Fruit fly (Drosophila melanogaster) whole organism, wandering third instar larva: Measurements from ENCODE around the gene Mocs1.
A peak's percentile ranks its signal among the peaks of the same experiment; 100 is the strongest.

Source experiments
- CG32264 ChIP-seq: fragments of 200-800 bp; sonication (Bioruptor generic); optimal IDR thresholded peaks from 2 replicates; lab custom pipeline; 2016; ENCODE audit warnings: missing biosample characterization, missing genetic modification characterization
- CrebA ChIP-seq: fragments of 200-800 bp; sonication (Bioruptor generic); optimal IDR thresholded peaks from 2 replicates; lab custom pipeline; 2016; ENCODE audit warnings: missing biosample characterization, mild to moderate bottlenecking, missing genetic modification characterization, borderline replicate concordance
- GATAd ChIP-seq: sonication (Bioruptor generic); optimal IDR thresholded peaks from 2 replicates; lab custom pipeline; 2016; ENCODE audit warnings: missing biosample characterization, missing genetic modification characterization
- HLH106 ChIP-seq: fragments of 200-800 bp; optimal IDR thresholded peaks from 3 replicates; lab custom pipeline; 2019; ENCODE audit warnings: missing biosample characterization, mild to moderate bottlenecking, missing genetic modification characterization, moderate library complexity
- Myc ChIP-seq: fragments of >200 bp; optimal IDR thresholded peaks from 2 replicates; lab custom pipeline; 2017
- N ChIP-seq: fragments of >200 bp; optimal IDR thresholded peaks from 2 replicates; lab custom pipeline; 2018; ENCODE audit warnings: missing biosample characterization, missing external identifiers, missing genetic modification characterization
- br ChIP-seq: fragments of 200-800 bp; sonication (Bioruptor generic); optimal IDR thresholded peaks from 2 replicates; lab custom pipeline; 2016; ENCODE audit warnings: missing biosample characterization, missing genetic modification characterization
- h ChIP-seq: fragments of 200-800 bp; sonication (Bioruptor generic); optimal IDR thresholded peaks from 3 replicates; lab custom pipeline; 2016; ENCODE audit warnings: missing biosample characterization, mild to moderate bottlenecking, missing genetic modification characterization
- pan ChIP-seq: fragments of >200 bp; optimal IDR thresholded peaks from 2 replicates; lab custom pipeline; 2017
- psq ChIP-seq: fragments of 200-800 bp; sonication (Bioruptor generic); optimal IDR thresholded peaks from 3 replicates; lab custom pipeline; 2017; ENCODE audit warnings: missing biosample characterization, mild to moderate bottlenecking, missing genetic modification characterization, moderate library complexity
- rgr ChIP-seq: fragments of 200-800 bp; sonication (Bioruptor generic); optimal IDR thresholded peaks from 3 replicates; lab custom pipeline; 2016; ENCODE audit warnings: missing biosample characterization, mild to moderate bottlenecking, missing genetic modification characterization
- usp ChIP-seq: fragments of >200 bp; optimal IDR thresholded peaks from 2 replicates; lab custom pipeline; 2017; ENCODE audit warnings: missing biosample characterization, missing genetic modification characterization
- woc ChIP-seq: sonication (Bioruptor generic); optimal IDR thresholded peaks from 2 replicates; lab custom pipeline; 2016; ENCODE audit warnings: missing biosample characterization, mild to moderate bottlenecking, missing genetic modification characterization

- TF ChIP-seq psq (GFP tag; lab: Kevin White, UChicago), result peak; percentile 54
- no peak for TF ChIP-seq woc
- no peak for TF ChIP-seq N (GFP tag; lab: Kevin White, UChicago)
- no peak for TF ChIP-seq CrebA (GFP tag; lab: Kevin White, UChicago)
- no peak for TF ChIP-seq pan (lab: Kevin White, UChicago)
- TF ChIP-seq CG32264, result no peak
- no peak for TF ChIP-seq h (GFP tag; lab: Kevin White, UChicago)
- TF ChIP-seq HLH106 (tag; lab: Kevin White, UChicago), result no peak
- TF ChIP-seq usp (GFP tag; lab: Kevin White, UChicago), result no peak
- peak; percentile 55 for TF ChIP-seq Myc (lab: Kevin White, UChicago)
- no peak for TF ChIP-seq GATAd (GFP tag; lab: Kevin White, UChicago)
- TF ChIP-seq br (GFP tag; lab: Kevin White, UChicago), result no peak
- TF ChIP-seq rgr (GFP tag; lab: Kevin White, UChicago), result no peak
Measured at dm6 chr3L:11074043-11074853, 3.9 kb downstream of the Mocs1 start, which contains the start of the genes Pfdn2 and Noc1.
